ENCODE assay signal across 5 worm cellular contexts in genomic region chrX:2456141-2456540, ce11.
TF ChIP-seq lines count a peak whose summit lies in the region.

No protein-coding gene starts in this region.

TF ChIP-seq in whole organism, L1 larva, 84 proteins besides CTCF, POLR2A, EP300 and RAD21:
- peak; percentile 7 for TF ChIP-seq egl-13 (tag; optimal IDR thresholded peaks at IDR 0.05; lab: Kevin White, UChicago)
- TF ChIP-seq nhr-47 (tag; optimal IDR thresholded peaks at IDR 0.05; lab: Kevin White, UChicago): peak; percentile 9
- TF ChIP-seq ceh-82 (tag; optimal IDR thresholded peaks at IDR 0.05; lab: Kevin White, UChicago): peak in 1 of 3 experiments; percentile 15
- no peak for TF ChIP-seq hlh-4 (tag; optimal IDR thresholded peaks at IDR 0.05; lab: Kevin White, UChicago)
- TF ChIP-seq nhr-71 (tag; optimal IDR thresholded peaks at IDR 0.05; lab: Kevin White, UChicago): peak; percentile 16
- TF ChIP-seq lin-14 (GFP tag; optimal IDR thresholded peaks at IDR 0.05; lab: Kevin White, UChicago): peak; percentile 68
- peak; percentile 49 for TF ChIP-seq fkh-10 (GFP tag; optimal IDR thresholded peaks at IDR 0.05; lab: Kevin White, UChicago)
- peak; percentile 27 for TF ChIP-seq unc-86 (tag; optimal IDR thresholded peaks at IDR 0.05; lab: Kevin White, UChicago)
- TF ChIP-seq lin-35 (GFP tag; optimal IDR thresholded peaks at IDR 0.05; lab: Kevin White, UChicago): no peak
- TF ChIP-seq mep-1 (tag; optimal IDR thresholded peaks at IDR 0.05; lab: Kevin White, UChicago): no peak

TF ChIP-seq in whole organism, L3 larva, 47 proteins besides CTCF, POLR2A, EP300 and RAD21:
- TF ChIP-seq snpc-4 (tag; optimal IDR thresholded peaks at IDR 0.05; lab: Kevin White, UChicago) (no peak), nhr-28 (tag; optimal IDR thresholded peaks at IDR 0.05; lab: Kevin White, UChicago) (no peak), pqm-1 (tag; optimal IDR thresholded peaks at IDR 0.05; lab: Kevin White, UChicago) (no peak), fkh-10 (GFP tag; optimal IDR thresholded peaks at IDR 0.05; lab: Kevin White, UChicago) (peak; percentile 71)

TF ChIP-seq in whole organism, L4 larva, 104 proteins besides CTCF, POLR2A, EP300 and RAD21:
- TF ChIP-seq lin-29 (GFP tag; IDR thresholded peaks at IDR 0.05; lab: Robert Waterston, UW): no peak
- peak; percentile 11 for TF ChIP-seq hlh-30 (tag; optimal IDR thresholded peaks at IDR 0.05; lab: Kevin White, UChicago; ENCODE audit: insufficient read depth)
- TF ChIP-seq egl-27 (tag; optimal IDR thresholded peaks at IDR 0.05; lab: Kevin White, UChicago): no peak
- no peak for TF ChIP-seq dmd-6 (GFP tag; IDR thresholded peaks at IDR 0.05; lab: Robert Waterston, UW)
- no peak for TF ChIP-seq daf-16 (GFP tag; optimal IDR thresholded peaks at IDR 0.05; lab: Kevin White, UChicago)
- TF ChIP-seq daf-16 (tag; optimal IDR thresholded peaks at IDR 0.05; lab: Kevin White, UChicago): no peak
- peak; percentile 77 for TF ChIP-seq aha-1 (tag; lab: Kevin White, UChicago)
- no peak for TF ChIP-seq daf-19 (GFP tag; conservative IDR thresholded peaks at IDR 0.05; lab: Robert Waterston, UW)
- no peak for TF ChIP-seq dve-1 (tag; optimal IDR thresholded peaks at IDR 0.05; lab: Kevin White, UChicago; ENCODE audit: insufficient read depth)

TF ChIP-seq in whole organism, late embryonic, 69 proteins besides CTCF, POLR2A, EP300 and RAD21:
- TF ChIP-seq C38D4.7 (GFP tag; optimal IDR thresholded peaks at IDR 0.05; lab: Kevin White, UChicago) (no peak), pag-3 (tag; optimal IDR thresholded peaks at IDR 0.05; lab: Kevin White, UChicago; ENCODE audit: borderline replicate concordance) (peak; percentile 10), unc-42 (tag; optimal IDR thresholded peaks at IDR 0.05; lab: Kevin White, UChicago) (peak; percentile 65)

TF ChIP-seq in whole organism, young adult, 124 proteins besides CTCF, POLR2A, EP300 and RAD21:
- TF ChIP-seq nfyb-1 (GFP tag; IDR thresholded peaks at IDR 0.05; lab: Robert Waterston, UW) (no peak), K12H6.12 (tag; optimal IDR thresholded peaks at IDR 0.05; lab: Kevin White, UChicago) (peak; percentile 0)
TF ChIP-seq in whole organism, young adult: peak in this region for 1.
